Worm (Caenorhabditis elegans) whole organism, young adult: Measurements from ENCODE around the gene iscu-1.

Experiments
- B0035.1 ChIP-seq: sonication (generic microtip); optimal IDR thresholded peaks from 2 replicates; lab custom pipeline; 2016; ENCODE audit warnings: missing genetic modification characterization, mild to moderate bottlenecking, missing compliant biosample characterization, missing genotype, missing genetic modification reagents
- Y95B8A.8 ChIP-seq: fragments of 200-800 bp; sonication (Bioruptor generic); IDR thresholded peaks from 2 replicates; pipeline ENCODE4 v1.3.6; 2022; ENCODE audit warnings: missing genetic modification reagents, missing genetic modification characterization, missing compliant biosample characterization
- attf-6 ChIP-seq: fragments of 200-800 bp; sonication (Bioruptor generic); IDR thresholded peaks from 2 replicates; pipeline ENCODE4 v1.3.6; 2022; ENCODE audit warnings: missing genetic modification reagents, missing genetic modification characterization, missing compliant biosample characterization
- chd-7 ChIP-seq: sonication (generic microtip); optimal IDR thresholded peaks from 2 replicates; lab custom pipeline; 2016; ENCODE audit warnings: mild to moderate bottlenecking, missing genetic modification characterization, moderate library complexity, missing compliant biosample characterization
- efl-1 ChIP-seq: fragments of 150-350 bp; optimal IDR thresholded peaks from 2 replicates; lab custom pipeline; 2014; ENCODE audit warnings: missing biosample characterization, missing genetic modification reagents, missing genetic modification characterization
- nfya-1 ChIP-seq: sonication (generic microtip); optimal IDR thresholded peaks from 2 replicates; lab custom pipeline; 2017; ENCODE audit warnings: antibody characterized with exemption, missing compliant biosample characterization, missing genetic modification characterization, borderline replicate concordance; ENCODE audit not compliant: insufficient read depth
- nhr-179 ChIP-seq: sonication (generic microtip); optimal IDR thresholded peaks from 2 replicates; lab custom pipeline; 2016; ENCODE audit warnings: mild to moderate bottlenecking, missing genetic modification characterization, missing compliant biosample characterization
- pha-4 ChIP-seq: fragments of 150-350 bp; sonication (generic microtip); optimal IDR thresholded peaks from 2 replicates; lab custom pipeline; 2014; ENCODE audit warnings: missing biosample characterization, missing genetic modification reagents, missing genetic modification characterization
- rpc-1 ChIP-seq, 2 experiments: fragments of 150-350 bp in 1 of 2; sonication (generic microtip) in 1 of 2; optimal IDR thresholded peaks; 2 replicates each; lab custom pipeline; 2014 to 2018; ENCODE audit warnings: missing biosample characterization in 1 of 2, missing genetic modification characterization in 1 of 2, missing genetic modification reagents in 1 of 2, missing genotype in 1 of 2
- unc-62 ChIP-seq: fragments of 150-350 bp; optimal IDR thresholded peaks from 2 replicates; lab custom pipeline; 2014; ENCODE audit warnings: missing biosample characterization, missing genetic modification reagents, missing genetic modification characterization

ce11 chrIV:13788652-13789051, 4.9 kb downstream of the iscu-1 start, which contains the start of the genes sas-6 and Y45F10D.7:
- TF ChIP-seq pha-4: peak; percentile 27
- peak; percentile 6 for TF ChIP-seq rpc-1 (optimal IDR thresholded peaks at IDR 0.05; lab: Kevin White, UChicago)
- TF ChIP-seq rpc-1 (tag; optimal IDR thresholded peaks at IDR 0.05; lab: Kevin White, UChicago): no peak
- no peak for TF ChIP-seq nfya-1 (tag; lab: Kevin White, UChicago)
- no peak for TF ChIP-seq nhr-179 (tag; lab: Kevin White, UChicago)
- peak; percentile 88 for TF ChIP-seq attf-6 (GFP tag; lab: Robert Waterston, UW)
- TF ChIP-seq Y95B8A.8 (GFP tag; lab: Robert Waterston, UW): no peak
- TF ChIP-seq B0035.1: no peak
- TF ChIP-seq efl-1 (GFP tag; lab: Kevin White, UChicago): peak; percentile 89
- TF ChIP-seq unc-62 (GFP tag; lab: Kevin White, UChicago): no peak
- no peak for TF ChIP-seq chd-7 (tag; lab: Kevin White, UChicago)
